Worm (Caenorhabditis elegans) whole organism, midembryonic: ENCODE measurements around the gene F40F8.3.

Source experiments
- T22C8.4 ChIP-seq: fragments of 200-800 bp; sonication (Bioruptor generic); IDR thresholded peaks from 2 replicates; pipeline ENCODE4 v1.3.6; 2022; ENCODE audit warnings: missing genetic modification characterization, missing compliant biosample characterization
- cog-1 ChIP-seq: sonication (generic microtip); optimal IDR thresholded peaks from 2 replicates; lab custom pipeline; 2016; ENCODE audit warnings: missing genetic modification characterization, missing compliant biosample characterization
- flt-1 ChIP-seq: fragments of 200-800 bp; sonication (Bioruptor generic); IDR thresholded peaks from 2 replicates; pipeline ENCODE4 v1.3.6; 2022; ENCODE audit warnings: missing genetic modification characterization, missing compliant biosample characterization
- klf-2 ChIP-seq: fragments of 200-800 bp; sonication (Bioruptor generic); conservative IDR thresholded peaks from 2 replicates; pipeline ENCODE4 v1.3.6; 2022; ENCODE audit warnings: missing genetic modification reagents, missing genetic modification characterization, missing compliant biosample characterization
- med-1 ChIP-seq: sonication (generic microtip); optimal IDR thresholded peaks from 2 replicates; lab custom pipeline; 2017; ENCODE audit warnings: missing genetic modification characterization, mild to moderate bottlenecking, missing compliant biosample characterization, antibody characterized with exemption, missing genetic modification reagents; ENCODE audit not compliant: insufficient read depth
- ref-1 ChIP-seq: fragments of 200-800 bp; sonication (Bioruptor generic); conservative IDR thresholded peaks from 2 replicates; pipeline ENCODE4 v1.3.6; 2022; ENCODE audit warnings: missing genetic modification reagents, missing genetic modification characterization, missing compliant biosample characterization
- tab-1 ChIP-seq: fragments of 200-800 bp; sonication (Bioruptor generic); IDR thresholded peaks from 2 replicates; pipeline ENCODE4 v1.3.6; 2022; ENCODE audit warnings: missing genetic modification characterization, missing compliant biosample characterization
- ztf-23 ChIP-seq: fragments of 200-800 bp; sonication (Bioruptor generic); IDR thresholded peaks from 2 replicates; pipeline ENCODE4 v1.3.6; 2022; ENCODE audit warnings: missing genetic modification reagents, missing genetic modification characterization, missing compliant biosample characterization
- ztf-29 ChIP-seq: fragments of 200-800 bp; sonication (Bioruptor generic); IDR thresholded peaks from 2 replicates; pipeline ENCODE4 v1.3.6; 2022; ENCODE audit warnings: missing genetic modification reagents, missing genetic modification characterization, missing compliant biosample characterization

The F40F8.3 gene

ce11 chrII:11178737-11179136 lies 49.6 kb downstream of the F40F8.3 start:
- TF ChIP-seq med-1 (GFP tag; lab: Kevin White, UChicago) (no peak), ref-1 (GFP tag; lab: Robert Waterston, UW) (no peak), cog-1 (no peak), tab-1 (GFP tag; lab: Robert Waterston, UW) (no peak), klf-2 (GFP tag; lab: Robert Waterston, UW) (no peak), T22C8.4 (GFP tag; lab: Robert Waterston, UW) (no peak), ztf-23 (GFP tag; lab: Robert Waterston, UW) (no peak), ztf-29 (no peak), flt-1 (GFP tag; lab: Robert Waterston, UW) (no peak)
